Worm (Caenorhabditis elegans): ENCODE data around the gene ent-4.
A peak's percentile ranks its signal among the peaks of the same experiment; 100 is the strongest.

DNA sequence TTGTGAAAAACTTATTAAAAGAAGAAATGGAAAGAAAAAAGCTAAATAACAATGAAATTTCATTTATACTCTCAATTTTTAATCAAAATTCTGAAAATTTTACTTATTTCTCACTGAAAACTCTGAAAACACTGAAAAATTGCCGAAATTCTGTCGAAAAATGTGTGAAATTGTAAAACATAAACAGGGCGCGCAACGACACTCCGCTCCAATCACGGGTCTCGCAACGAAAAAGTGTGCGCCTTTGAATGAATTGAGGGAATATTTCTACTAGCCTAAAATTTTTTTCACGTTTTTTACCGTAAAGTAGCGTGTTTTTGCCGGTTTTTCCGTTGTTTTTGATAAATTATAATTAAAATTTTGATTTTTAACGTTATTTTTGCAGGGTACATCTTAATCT lies 50.8 kb downstream of the ent-4 start, which contains the start of gene rpl-18:
- TF ChIP-seq crh-2 (tag; optimal IDR thresholded peaks at IDR 0.05), result peak; percentile 55
- peak; percentile 17 for TF ChIP-seq ama-1 (optimal IDR thresholded peaks at IDR 0.05)
- no peak for TF ChIP-seq mdl-1 (tag; optimal IDR thresholded peaks at IDR 0.05)
- no peak for TF ChIP-seq elt-1 (tag; optimal IDR thresholded peaks at IDR 0.05)
- no peak for TF ChIP-seq ZK546.5 (tag; optimal IDR thresholded peaks at IDR 0.05)
- no peak for TF ChIP-seq ztf-11 (tag; optimal IDR thresholded peaks at IDR 0.05)

Data from whole organism, L2 larva.